Worm (Caenorhabditis elegans): ENCODE measurements around the gene cest-24.

DNA sequence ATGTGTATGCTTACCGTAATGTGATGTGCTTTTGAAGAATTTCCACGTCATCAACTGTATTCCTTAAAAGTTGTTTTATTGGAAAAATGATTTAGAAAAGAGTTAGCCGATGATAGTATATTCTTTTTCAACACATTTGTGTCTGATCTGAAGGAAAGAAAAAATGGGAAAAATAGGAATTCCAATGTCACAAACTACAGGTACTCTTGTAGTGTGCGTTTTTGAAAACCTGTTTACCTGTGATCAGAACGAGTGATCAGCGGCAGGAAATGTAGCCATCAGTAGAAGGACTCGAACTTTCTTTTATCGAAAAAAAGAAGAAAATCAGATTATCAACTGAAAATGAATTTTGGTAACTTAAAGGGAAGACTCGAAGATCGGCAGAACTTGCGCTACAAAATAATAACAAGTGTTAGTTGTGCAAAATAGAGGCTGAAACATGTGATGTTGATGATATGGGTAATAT, 5.0 kb downstream of the cest-24 start, which contains the start of gene T28C12.15:
- no peak for TF ChIP-seq ceh-9 (tag; optimal IDR thresholded peaks at IDR 0.05)
- TF ChIP-seq elt-4 (tag; optimal IDR thresholded peaks at IDR 0.05), result no peak
- TF ChIP-seq hlh-30 (tag; optimal IDR thresholded peaks at IDR 0.05; ENCODE audit: insufficient read depth), result no peak
- TF ChIP-seq ceh-48 (tag; optimal IDR thresholded peaks at IDR 0.05), result no peak
